Worm (Caenorhabditis elegans) whole organism, L2 larva: Measurements from ENCODE around the gene fbxb-42.

Experiments
- mdl-1 ChIP-seq, 2 experiments: fragments of 150-350 bp in 1 of 2; sonication (generic microtip) in 1 of 2; optimal IDR thresholded peaks; 2 replicates each; lab custom pipeline; 2017; ENCODE audit warnings: missing biosample characterization in 2 of 2, missing genetic modification characterization in 2 of 2
- nhr-11 ChIP-seq: fragments of 150-350 bp; optimal IDR thresholded peaks from 2 replicates; lab custom pipeline; 2014; ENCODE audit warnings: missing biosample characterization, missing genetic modification characterization
- skn-1 ChIP-seq: sonication (generic microtip); optimal IDR thresholded peaks from 2 replicates; lab custom pipeline; 2017; ENCODE audit warnings: missing biosample characterization, missing genetic modification characterization
- unc-62 ChIP-seq: fragments of 150-350 bp; optimal IDR thresholded peaks from 2 replicates; lab custom pipeline; 2014; ENCODE audit warnings: missing biosample characterization, missing genetic modification reagents, missing genetic modification characterization
- ztf-1 ChIP-seq: fragments of 200-800 bp; sonication (Bioruptor generic); conservative IDR thresholded peaks from 2 replicates; pipeline ENCODE4 v1.3.6; 2022; ENCODE audit warnings: missing genetic modification characterization, missing compliant biosample characterization

DNA sequence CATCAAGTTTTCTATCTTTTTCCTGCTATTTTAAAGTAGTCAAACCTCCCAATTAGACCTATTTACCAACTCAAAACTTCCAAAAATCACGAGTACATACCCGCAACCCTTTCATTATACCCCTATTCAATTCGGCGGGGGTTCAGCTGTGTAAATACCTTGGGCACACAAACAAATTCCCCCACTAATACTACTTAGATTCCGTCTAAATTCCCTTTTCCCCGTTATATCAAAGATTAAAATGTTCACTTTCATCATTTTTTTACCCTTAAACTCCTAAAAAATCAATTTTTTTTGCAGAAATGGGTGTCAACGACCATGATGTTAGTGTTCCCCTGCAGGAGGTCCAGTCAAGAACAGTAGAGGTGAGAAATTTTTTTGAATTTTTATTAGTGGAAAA is 33.2 kb upstream of the fbxb-42 start, which contains the start of gene fdgt-1:
- TF ChIP-seq nhr-11 (tag; lab: Kevin White, UChicago) (no peak), mdl-1 (tag; optimal IDR thresholded peaks at IDR 0.05; lab: Kevin White, UChicago) (no peak), skn-1 (tag; lab: Kevin White, UChicago) (no peak), unc-62 (GFP tag; lab: Kevin White, UChicago) (no peak), ztf-1 (GFP tag; lab: Robert Waterston, UW) (no peak)
